Fruit fly (Drosophila melanogaster) whole organism, prepupa: ENCODE data around the gene sud1.

Source experiments
- CG11294 ChIP-seq: fragments of 200-800 bp; sonication (Bioruptor generic); IDR thresholded peaks from 2 replicates; pipeline ENCODE4 v1.3.6; 2022; ENCODE audit warnings: missing biosample characterization, missing genetic modification characterization
- CG4318 ChIP-seq: fragments of 200-800 bp; sonication (Bioruptor generic); optimal IDR thresholded peaks from 3 replicates; lab custom pipeline; 2017; ENCODE audit warnings: missing biosample characterization, mild to moderate bottlenecking, missing genetic modification characterization
- Gug ChIP-seq: fragments of 200-800 bp; sonication (Bioruptor generic); IDR thresholded peaks from 2 replicates; pipeline ENCODE4 v1.3.6; 2022; ENCODE audit warnings: missing biosample characterization, missing genetic modification characterization
- Hr38 ChIP-seq: sonication (Bioruptor generic); optimal IDR thresholded peaks from 2 replicates; lab custom pipeline; 2016; ENCODE audit warnings: missing biosample characterization, missing genetic modification characterization
- Hr39 ChIP-seq: fragments of 200-800 bp; sonication (Bioruptor generic); optimal IDR thresholded peaks from 2 replicates; lab custom pipeline; 2016; ENCODE audit warnings: missing biosample characterization, missing genetic modification characterization
- Hr4 ChIP-seq: fragments of 200-800 bp; sonication (Bioruptor generic); optimal IDR thresholded peaks from 3 replicates; lab custom pipeline; 2016; ENCODE audit warnings: missing biosample characterization, missing genetic modification characterization
- Smox ChIP-seq: fragments of 200-800 bp; sonication (Bioruptor generic); optimal IDR thresholded peaks from 3 replicates; lab custom pipeline; 2016; ENCODE audit warnings: missing biosample characterization, missing genetic modification characterization
- Sox15 ChIP-seq: fragments of 200-800 bp; sonication (Bioruptor generic); optimal IDR thresholded peaks from 3 replicates; lab custom pipeline; 2016; ENCODE audit warnings: missing biosample characterization, missing genetic modification characterization
- fd85E ChIP-seq: fragments of 200-800 bp; sonication (Bioruptor generic); optimal IDR thresholded peaks from 3 replicates; lab custom pipeline; 2016; ENCODE audit warnings: missing biosample characterization, missing genetic modification characterization

DNA sequence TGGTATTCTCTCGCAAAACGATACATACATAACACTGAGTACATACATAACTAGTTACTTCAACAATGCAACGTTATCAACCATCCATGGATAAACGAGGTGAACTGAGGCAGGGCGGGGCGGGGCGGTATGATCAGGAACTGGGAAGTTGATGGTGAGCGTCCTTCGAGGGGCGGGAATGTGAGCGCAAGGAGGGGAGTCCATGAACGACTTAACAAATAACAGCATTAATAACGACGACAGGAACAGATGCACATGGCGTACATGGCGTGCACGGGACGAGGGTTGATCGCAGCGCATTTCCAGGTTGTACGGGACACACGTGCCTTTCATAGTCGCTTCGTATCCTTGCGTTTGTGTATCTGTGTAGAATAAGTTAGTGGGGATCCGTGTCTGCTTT is 49.7 kb downstream of the sud1 start:
- TF ChIP-seq CG4318 (GFP tag; lab: Kevin White, UChicago) = no peak
- TF ChIP-seq fd85E = no peak
- TF ChIP-seq Hr4 (GFP tag; lab: Kevin White, UChicago) = no peak
- no peak for TF ChIP-seq Hr39 (GFP tag; lab: Kevin White, UChicago)
- TF ChIP-seq Smox (GFP tag; lab: Kevin White, UChicago) = no peak
- TF ChIP-seq CG11294 (GFP tag; lab: Robert Waterston, UW) = no peak
- no peak for TF ChIP-seq Gug (GFP tag; lab: Robert Waterston, UW)
- TF ChIP-seq Sox15 (GFP tag; lab: Kevin White, UChicago) = no peak
- no peak for TF ChIP-seq Hr38 (GFP tag; lab: Kevin White, UChicago)
